Worm (Caenorhabditis elegans) whole organism, young adult: ENCODE measurements around the gene bath-26.

Experiments used
- B0261.1 ChIP-seq: sonication (generic microtip); optimal IDR thresholded peaks from 2 replicates; lab custom pipeline; 2016; ENCODE audit warnings: mild to moderate bottlenecking, missing genetic modification characterization, moderate library complexity, missing compliant biosample characterization
- C06A6.2 ChIP-seq: fragments of 200-800 bp; sonication (Bioruptor generic); conservative IDR thresholded peaks from 2 replicates; pipeline ENCODE4 v1.3.6; 2022; ENCODE audit warnings: missing genetic modification characterization, missing compliant biosample characterization
- F52B5.7 ChIP-seq: sonication (generic microtip); optimal IDR thresholded peaks from 2 replicates; lab custom pipeline; 2016; ENCODE audit warnings: mild to moderate bottlenecking, missing genetic modification characterization, missing compliant biosample characterization
- T26A5.8 ChIP-seq: sonication (generic microtip); optimal IDR thresholded peaks from 2 replicates; lab custom pipeline; 2016; ENCODE audit warnings: missing genetic modification characterization, missing compliant biosample characterization
- Y53G8AR.9 ChIP-seq: fragments of 200-800 bp; sonication (Bioruptor generic); conservative IDR thresholded peaks from 2 replicates; pipeline ENCODE4 v1.3.6; 2022; ENCODE audit warnings: missing genetic modification reagents, missing genetic modification characterization, missing compliant biosample characterization
- akir-1 ChIP-seq: fragments of 200-800 bp; sonication (Bioruptor generic); optimal IDR thresholded peaks from 2 replicates; lab custom pipeline; 2018; ENCODE audit warnings: mild to moderate bottlenecking, missing genetic modification characterization, moderate library complexity, missing compliant biosample characterization
- ama-1 ChIP-seq, 3 experiments: fragments of 150-350 bp in 1 of 3; sonication (generic microtip) in 2 of 3; optimal IDR thresholded peaks; 2 replicates each; lab custom pipeline; 2014 to 2018; ENCODE audit warnings: missing biosample characterization in 2 of 3, missing genetic modification characterization in 2 of 3, missing genetic modification reagents in 2 of 3
- atf-7 ChIP-seq: sonication (generic microtip); optimal IDR thresholded peaks from 2 replicates; lab custom pipeline; 2017; ENCODE audit warnings: mild to moderate bottlenecking, missing genetic modification characterization, missing compliant biosample characterization
- ceh-58 ChIP-seq: fragments of 200-800 bp; sonication (Bioruptor generic); IDR thresholded peaks from 2 replicates; pipeline ENCODE4 v1.3.6; 2022; ENCODE audit warnings: missing genetic modification characterization, missing compliant biosample characterization
- ceh-91 ChIP-seq: fragments of 200-800 bp; sonication (Bioruptor generic); IDR thresholded peaks from 2 replicates; pipeline ENCODE4 v1.3.6; 2022; ENCODE audit warnings: missing genetic modification reagents, missing genetic modification characterization, missing compliant biosample characterization
- dox-1 ChIP-seq: fragments of 200-800 bp; sonication (Bioruptor generic); IDR thresholded peaks from 2 replicates; pipeline ENCODE4 v1.3.6; 2022; ENCODE audit warnings: missing genetic modification reagents, missing genetic modification characterization, missing compliant biosample characterization
- dpff-1 ChIP-seq: sonication (generic microtip); optimal IDR thresholded peaks from 2 replicates; lab custom pipeline; 2017; ENCODE audit warnings: mild to moderate bottlenecking, missing genetic modification characterization, missing compliant biosample characterization
- egl-44 ChIP-seq: fragments of 200-800 bp; sonication (Bioruptor generic); IDR thresholded peaks from 2 replicates; pipeline ENCODE4 v1.3.6; 2022; ENCODE audit warnings: missing genetic modification reagents, missing genetic modification characterization, missing compliant biosample characterization
- ekl-4 ChIP-seq: fragments of 200-800 bp; sonication (Bioruptor generic); IDR thresholded peaks from 2 replicates; pipeline ENCODE4 v1.3.6; 2022; ENCODE audit warnings: missing genetic modification reagents, missing genetic modification characterization, missing compliant biosample characterization
- ets-4 ChIP-seq: fragments of 200-800 bp; sonication (Bioruptor generic); optimal IDR thresholded peaks from 2 replicates; lab custom pipeline; 2018; ENCODE audit warnings: mild to moderate bottlenecking, missing genetic modification characterization, missing compliant biosample characterization
- hmg-1.2 ChIP-seq: fragments of 200-800 bp; sonication (Bioruptor generic); IDR thresholded peaks from 2 replicates; pipeline ENCODE4 v1.3.6; 2022; ENCODE audit warnings: missing genetic modification reagents, missing genetic modification characterization, missing compliant biosample characterization
- lag-1 ChIP-seq: fragments of 200-800 bp; sonication (Bioruptor generic); IDR thresholded peaks from 2 replicates; pipeline ENCODE4 v1.3.6; 2022; ENCODE audit warnings: missing genetic modification reagents, missing genetic modification characterization, missing compliant biosample characterization
- lin-26 ChIP-seq: fragments of 200-800 bp; sonication (Bioruptor generic); IDR thresholded peaks from 2 replicates; pipeline ENCODE4 v1.3.6; 2022; ENCODE audit warnings: missing genetic modification reagents, missing genetic modification characterization, missing compliant biosample characterization
- lsy-27 ChIP-seq: sonication (generic microtip); optimal IDR thresholded peaks from 2 replicates; lab custom pipeline; 2017; ENCODE audit warnings: missing genetic modification characterization, mild to moderate bottlenecking, missing compliant biosample characterization, antibody characterized with exemption, missing genotype, borderline replicate concordance; ENCODE audit not compliant: insufficient read depth
- madf-8 ChIP-seq: fragments of 200-800 bp; sonication (Bioruptor generic); conservative IDR thresholded peaks from 2 replicates; pipeline ENCODE4 v1.3.6; 2022; ENCODE audit warnings: missing genetic modification reagents, missing genetic modification characterization, missing compliant biosample characterization
- nfya-1 ChIP-seq: sonication (generic microtip); optimal IDR thresholded peaks from 2 replicates; lab custom pipeline; 2017; ENCODE audit warnings: antibody characterized with exemption, missing compliant biosample characterization, missing genetic modification characterization, borderline replicate concordance; ENCODE audit not compliant: insufficient read depth
- nfyb-1 ChIP-seq: fragments of 200-800 bp; sonication (Bioruptor generic); IDR thresholded peaks from 2 replicates; pipeline ENCODE4 v1.3.6; 2022; ENCODE audit warnings: missing genetic modification reagents, missing genetic modification characterization, missing compliant biosample characterization
- nhr-120 ChIP-seq: fragments of 200-800 bp; sonication (Bioruptor generic); IDR thresholded peaks from 2 replicates; pipeline ENCODE4 v1.3.6; 2022; ENCODE audit warnings: missing genetic modification characterization, missing compliant biosample characterization
- nhr-179 ChIP-seq: sonication (generic microtip); optimal IDR thresholded peaks from 2 replicates; lab custom pipeline; 2016; ENCODE audit warnings: mild to moderate bottlenecking, missing genetic modification characterization, missing compliant biosample characterization
- nhr-80 ChIP-seq: sonication (generic microtip); optimal IDR thresholded peaks from 2 replicates; lab custom pipeline; 2016; ENCODE audit warnings: missing genetic modification characterization, missing compliant biosample characterization
- snpc-1.1 ChIP-seq: sonication (generic microtip); optimal IDR thresholded peaks from 2 replicates; lab custom pipeline; 2017; ENCODE audit warnings: missing genetic modification characterization, mild to moderate bottlenecking, missing compliant biosample characterization, antibody characterized with exemption, moderate library complexity, missing genotype, missing genetic modification reagents; ENCODE audit not compliant: insufficient read depth
- snpc-3.4 ChIP-seq: sonication (generic microtip); optimal IDR thresholded peaks from 2 replicates; lab custom pipeline; 2017; ENCODE audit warnings: missing genetic modification characterization, mild to moderate bottlenecking, missing compliant biosample characterization, antibody characterized with exemption, moderate library complexity, missing genotype, missing genetic modification reagents
- sptf-2 ChIP-seq: fragments of 200-800 bp; sonication (Bioruptor generic); optimal IDR thresholded peaks from 2 replicates; lab custom pipeline; 2018; ENCODE audit warnings: mild to moderate bottlenecking, missing genetic modification characterization, missing compliant biosample characterization
- xnd-1 ChIP-seq: sonication (generic microtip); optimal IDR thresholded peaks from 2 replicates; lab custom pipeline; 2016; ENCODE audit warnings: missing genotype, missing genetic modification reagents, missing genetic modification characterization, missing compliant biosample characterization
- zfh-2 ChIP-seq: fragments of 200-800 bp; sonication (Bioruptor generic); conservative IDR thresholded peaks from 2 replicates; pipeline ENCODE4 v1.3.6; 2022; ENCODE audit warnings: missing genetic modification reagents, missing genetic modification characterization, missing compliant biosample characterization
- ztf-18 ChIP-seq: sonication (generic microtip); optimal IDR thresholded peaks from 2 replicates; lab custom pipeline; 2016; ENCODE audit warnings: missing genotype, mild to moderate bottlenecking, missing genetic modification characterization, missing compliant biosample characterization

Gene bath-26

DNA sequence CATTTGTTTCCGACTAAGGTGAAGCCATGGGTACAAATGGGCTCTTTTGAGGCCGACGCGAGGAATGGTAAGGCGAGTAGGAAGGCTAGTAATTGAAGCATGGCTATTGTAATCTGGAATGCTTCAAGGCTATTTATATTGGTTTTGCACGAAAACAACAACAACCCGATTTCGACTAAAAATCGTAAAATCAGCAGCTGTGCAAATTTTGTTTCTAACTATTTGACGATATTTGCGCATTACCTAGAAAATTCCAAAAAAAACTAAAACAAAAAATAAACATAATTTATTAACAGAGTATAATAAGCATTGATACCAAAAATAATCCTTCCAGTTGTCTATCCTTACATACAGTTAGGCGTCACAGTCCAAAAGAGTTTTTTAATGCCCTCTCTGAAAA is 5.4 kb downstream of the bath-26 start, which contains the start of gene clec-20:
clec-20 (minus strand) TSS at position 101 of the 400 bp plus-strand sequence.
- no peak for TF ChIP-seq xnd-1 (tag; lab: Kevin White, UChicago)
- no peak for TF ChIP-seq ceh-58 (GFP tag; lab: Robert Waterston, UW)
- TF ChIP-seq atf-7, result no peak
- TF ChIP-seq nhr-120 (GFP tag; lab: Robert Waterston, UW), result no peak
- TF ChIP-seq lsy-27 (tag; lab: Kevin White, UChicago), result no peak
- TF ChIP-seq nhr-80 (tag; lab: Kevin White, UChicago), result no peak
- no peak for TF ChIP-seq nfyb-1 (GFP tag; lab: Robert Waterston, UW)
- no peak for TF ChIP-seq lag-1
- TF ChIP-seq ekl-4, result no peak
- no peak for TF ChIP-seq snpc-1.1 (tag; lab: Kevin White, UChicago)
- TF ChIP-seq nfya-1, result no peak
- TF ChIP-seq hmg-1.2, result no peak
- TF ChIP-seq akir-1, result no peak
- no peak for TF ChIP-seq madf-8 (GFP tag; lab: Robert Waterston, UW)
- TF ChIP-seq lin-26, result no peak
- TF ChIP-seq egl-44 (GFP tag; lab: Robert Waterston, UW), result no peak
- TF ChIP-seq dox-1 (GFP tag; lab: Robert Waterston, UW), result no peak

DNA sequence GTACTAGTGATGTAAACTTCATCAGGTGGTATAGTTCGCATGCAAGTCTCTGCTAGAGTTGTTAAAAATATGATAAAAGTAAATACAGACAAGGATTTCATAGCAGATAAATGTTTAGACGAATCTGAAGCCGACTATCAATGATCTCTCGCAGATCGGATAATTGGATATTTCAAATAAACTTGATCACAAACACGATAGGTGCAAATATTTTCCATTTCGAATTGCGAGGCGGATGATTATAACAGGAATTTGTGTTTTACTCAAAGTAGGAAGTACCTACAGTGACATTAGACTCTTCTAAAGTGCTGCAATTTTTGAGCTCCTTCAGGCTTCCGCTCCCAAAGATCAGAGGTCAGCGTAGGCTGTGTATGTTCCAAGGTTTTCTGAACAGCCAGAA is 10.7 kb downstream of the bath-26 start, which contains the start of gene T07H3.7:
T07H3.7 (minus strand) TSS at position 101 of the 400 bp plus-strand sequence.
- TF ChIP-seq nfya-1 (no peak), F52B5.7 (tag; lab: Kevin White, UChicago) (no peak)

DNA sequence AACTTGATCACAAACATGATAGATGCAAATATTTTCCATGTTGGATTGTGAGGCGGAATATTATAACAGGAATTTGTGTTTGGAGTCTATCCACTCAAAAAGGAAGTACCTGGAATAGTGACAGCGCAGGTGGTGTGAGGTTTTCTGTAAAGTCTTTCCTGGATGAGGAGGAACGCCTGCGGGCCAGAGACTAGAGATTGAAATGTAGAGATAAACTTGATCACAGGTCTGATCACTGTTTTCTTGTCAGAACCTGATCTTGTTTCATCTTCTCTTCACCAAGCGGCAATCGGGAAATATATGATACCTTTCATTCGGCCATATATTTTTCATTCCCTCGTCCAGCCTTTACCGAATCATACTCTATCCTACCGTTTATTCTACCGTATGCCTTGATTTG is 14.3 kb downstream of the bath-26 start, which contains the start of gene T07H3.8:
T07H3.8 (plus strand) TSS at position 301 of the 400 bp plus-strand sequence.
- no peak for TF ChIP-seq ztf-18
- no peak for TF ChIP-seq nhr-179 (tag; lab: Kevin White, UChicago)
- TF ChIP-seq sptf-2 (GFP tag; lab: Kevin White, UChicago), result no peak
- TF ChIP-seq Y53G8AR.9 (GFP tag; lab: Robert Waterston, UW), result no peak
- TF ChIP-seq nfyb-1 (GFP tag; lab: Robert Waterston, UW), result no peak
- no peak for TF ChIP-seq ceh-91
- TF ChIP-seq dpff-1, result no peak

DNA sequence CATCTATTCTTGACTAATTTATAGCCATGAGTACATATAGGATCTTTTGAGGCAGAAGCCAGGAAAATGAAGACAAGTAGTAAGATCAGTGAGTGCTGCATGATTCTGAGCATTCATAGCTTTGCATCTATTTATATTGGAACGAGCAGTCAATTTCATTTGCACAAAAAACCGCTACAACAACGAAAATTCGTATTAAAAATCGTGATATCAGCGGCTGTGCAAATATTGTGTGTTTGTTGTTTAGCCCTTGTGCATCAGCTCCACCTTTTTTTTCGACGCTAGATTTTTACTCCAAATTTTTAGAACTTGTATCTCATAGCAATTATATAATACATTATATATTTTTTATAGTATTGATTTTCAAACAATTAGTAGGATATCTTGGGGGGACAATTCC is 16.4 kb downstream of the bath-26 start, which contains the start of gene clec-21:
clec-21 (minus strand) TSS at position 101 of the 400 bp plus-strand sequence.
- TF ChIP-seq lin-26 (no peak), T26A5.8 (no peak), ets-4 (GFP tag; lab: Kevin White, UChicago) (no peak), B0261.1 (no peak), zfh-2 (no peak), snpc-3.4 (tag; lab: Kevin White, UChicago) (no peak), C06A6.2 (no peak), nhr-179 (tag; lab: Kevin White, UChicago) (no peak), Y53G8AR.9 (GFP tag; lab: Robert Waterston, UW) (no peak)
- TF ChIP-seq, all 124 proteins: peak for 0

DNA sequence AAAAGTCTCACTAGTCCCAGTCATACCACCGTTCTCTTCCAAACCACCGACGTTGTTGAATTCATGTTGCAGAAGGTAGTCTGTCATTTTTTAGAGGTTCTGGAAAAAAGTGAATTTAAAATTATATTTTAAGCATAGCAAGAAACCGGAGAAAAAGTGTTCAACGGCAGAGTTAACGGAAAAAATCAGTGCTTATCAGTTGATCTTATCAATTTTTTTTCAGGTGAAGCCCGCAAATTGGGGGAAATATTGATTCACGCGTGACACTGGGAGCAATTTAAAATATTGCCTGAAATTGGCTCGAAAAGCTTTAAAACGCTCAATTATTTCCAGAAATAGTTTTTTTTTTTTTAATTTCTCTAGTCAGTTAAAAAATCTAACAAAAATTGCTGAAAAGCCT is 20.7 kb downstream of the bath-26 start, which contains the start of gene math-38:
math-38 (minus strand) TSS at position 101 of the 400 bp plus-strand sequence.
- TF ChIP-seq ama-1 (optimal IDR thresholded peaks at IDR 0.05; lab: Kevin White, UChicago), result no peak
- no peak for TF ChIP-seq ama-1 (GFP tag; optimal IDR thresholded peaks at IDR 0.05; lab: Kevin White, UChicago)
- peak; percentile 22 for TF ChIP-seq nhr-80 (tag; lab: Kevin White, UChicago)
